Fruit fly (Drosophila melanogaster) whole organism, prepupa: Measurements from ENCODE around the gene RpL37-1.

Source experiments
- Blimp-1 ChIP-seq: fragments of 200-800 bp; sonication (Bioruptor generic); optimal IDR thresholded peaks from 3 replicates; lab custom pipeline; 2017; ENCODE audit warnings: missing biosample characterization, missing genetic modification characterization, mild to moderate bottlenecking, moderate library complexity, missing genetic modification reagents
- CG10669 ChIP-seq: fragments of 200-800 bp; sonication (Bioruptor generic); optimal IDR thresholded peaks from 3 replicates; lab custom pipeline; 2018; ENCODE audit warnings: missing biosample characterization, mild to moderate bottlenecking, missing genetic modification characterization, moderate library complexity
- CG11902 ChIP-seq: fragments of 200-800 bp; sonication (Bioruptor generic); optimal IDR thresholded peaks from 3 replicates; lab custom pipeline; 2016; ENCODE audit warnings: missing biosample characterization, missing genetic modification characterization
- CG15336 ChIP-seq: fragments of 200-800 bp; sonication (Bioruptor generic); IDR thresholded peaks from 2 replicates; pipeline ENCODE4 v1.3.6; 2022; ENCODE audit warnings: missing biosample characterization, missing genetic modification characterization
- CG1621 ChIP-seq: fragments of 200-800 bp; sonication (Bioruptor generic); optimal IDR thresholded peaks from 3 replicates; lab custom pipeline; 2018; ENCODE audit warnings: missing biosample characterization, mild to moderate bottlenecking, missing genetic modification characterization
- CG16779 ChIP-seq: fragments of 200-800 bp; sonication (Bioruptor generic); optimal IDR thresholded peaks from 3 replicates; lab custom pipeline; 2017; ENCODE audit warnings: missing biosample characterization, mild to moderate bottlenecking, missing genetic modification characterization
- CG32006 ChIP-seq: fragments of 200-800 bp; sonication (Bioruptor generic); optimal IDR thresholded peaks from 3 replicates; lab custom pipeline; 2017; ENCODE audit warnings: missing biosample characterization, mild to moderate bottlenecking, missing genetic modification characterization
- CG34406 ChIP-seq: fragments of 200-800 bp; sonication (Bioruptor generic); optimal IDR thresholded peaks from 3 replicates; lab custom pipeline; 2016; ENCODE audit warnings: missing biosample characterization, missing genetic modification characterization
- CG3919 ChIP-seq: fragments of 200-800 bp; sonication (Bioruptor generic); optimal IDR thresholded peaks from 3 replicates; lab custom pipeline; 2016; ENCODE audit warnings: missing biosample characterization, missing genetic modification characterization
- CG6276 ChIP-seq: fragments of 200-800 bp; sonication (Bioruptor generic); optimal IDR thresholded peaks from 2 replicates; lab custom pipeline; 2017; ENCODE audit warnings: missing biosample characterization, mild to moderate bottlenecking, missing genetic modification characterization
- CG6792 ChIP-seq: fragments of 200-800 bp; sonication (Bioruptor generic); optimal IDR thresholded peaks from 3 replicates; lab custom pipeline; 2016; ENCODE audit warnings: missing biosample characterization, missing genetic modification characterization
- CG6854 ChIP-seq: fragments of 200-800 bp; sonication (Bioruptor generic); optimal IDR thresholded peaks from 2 replicates; lab custom pipeline; 2017; ENCODE audit warnings: missing biosample characterization, mild to moderate bottlenecking, missing genetic modification characterization
- CG7368 ChIP-seq: fragments of 200-800 bp; sonication (Bioruptor generic); optimal IDR thresholded peaks from 3 replicates; lab custom pipeline; 2016; ENCODE audit warnings: missing biosample characterization, missing genetic modification characterization
- CG8119 ChIP-seq: fragments of 200-800 bp; sonication (Bioruptor generic); IDR thresholded peaks from 3 replicates; pipeline ENCODE4 v1.3.6; 2022; ENCODE audit warnings: missing biosample characterization, missing genetic modification characterization
- CG8319 ChIP-seq: fragments of 200-800 bp; sonication (Bioruptor generic); optimal IDR thresholded peaks from 3 replicates; lab custom pipeline; 2016; ENCODE audit warnings: missing biosample characterization, missing genetic modification characterization
- CG9139 ChIP-seq: fragments of 200-800 bp; sonication (Bioruptor generic); optimal IDR thresholded peaks from 3 replicates; lab custom pipeline; 2017; ENCODE audit warnings: missing biosample characterization, mild to moderate bottlenecking, missing genetic modification characterization
- Eip75B ChIP-seq: fragments of 200-800 bp; sonication (Bioruptor generic); optimal IDR thresholded peaks from 3 replicates; lab custom pipeline; 2016; ENCODE audit warnings: missing biosample characterization, missing genetic modification characterization
- Eip78C ChIP-seq: fragments of 200-800 bp; sonication (Bioruptor generic); peaks from one replicate; lab custom pipeline; 2016; ENCODE audit warnings: missing biosample characterization, missing genetic modification characterization
- Eip93F ChIP-seq: fragments of 200-800 bp; sonication (Bioruptor generic); optimal IDR thresholded peaks from 2 replicates; lab custom pipeline; 2016; ENCODE audit warnings: missing biosample characterization, mild to moderate bottlenecking, missing genetic modification characterization
- Ets21C ChIP-seq: fragments of 200-800 bp; sonication (Bioruptor generic); optimal IDR thresholded peaks from 3 replicates; lab custom pipeline; 2016; ENCODE audit warnings: missing biosample characterization, missing genetic modification characterization
- Gug ChIP-seq: fragments of 200-800 bp; sonication (Bioruptor generic); IDR thresholded peaks from 2 replicates; pipeline ENCODE4 v1.3.6; 2022; ENCODE audit warnings: missing biosample characterization, missing genetic modification characterization
- Hr38 ChIP-seq: sonication (Bioruptor generic); optimal IDR thresholded peaks from 2 replicates; lab custom pipeline; 2016; ENCODE audit warnings: missing biosample characterization, missing genetic modification characterization
- Hr39 ChIP-seq: fragments of 200-800 bp; sonication (Bioruptor generic); optimal IDR thresholded peaks from 2 replicates; lab custom pipeline; 2016; ENCODE audit warnings: missing biosample characterization, missing genetic modification characterization
- Lpt ChIP-seq: fragments of 200-800 bp; sonication (Bioruptor generic); optimal IDR thresholded peaks from 3 replicates; lab custom pipeline; 2016; ENCODE audit warnings: missing biosample characterization, missing genetic modification characterization
- Met ChIP-seq: fragments of 200-800 bp; sonication (Bioruptor generic); optimal IDR thresholded peaks from 3 replicates; lab custom pipeline; 2016; ENCODE audit warnings: missing biosample characterization, missing genetic modification characterization
- Sox14 ChIP-seq: fragments of 200-800 bp; sonication (Bioruptor generic); optimal IDR thresholded peaks from 3 replicates; lab custom pipeline; 2016; ENCODE audit warnings: missing biosample characterization, missing genetic modification characterization
- eg ChIP-seq: fragments of 200-800 bp; sonication (Bioruptor generic); IDR thresholded peaks from 3 replicates; pipeline ENCODE4 v1.3.6; 2022; ENCODE audit warnings: missing biosample characterization, missing genetic modification characterization
- esn ChIP-seq: fragments of 200-800 bp; sonication (Bioruptor generic); optimal IDR thresholded peaks from 2 replicates; lab custom pipeline; 2016; ENCODE audit warnings: missing biosample characterization, mild to moderate bottlenecking, missing genetic modification characterization, moderate library complexity
- fd59A ChIP-seq: fragments of 200-800 bp; sonication (Bioruptor generic); optimal IDR thresholded peaks from 2 replicates; lab custom pipeline; 2017; ENCODE audit warnings: missing biosample characterization, mild to moderate bottlenecking, missing genetic modification characterization, missing genetic modification reagents
- lz ChIP-seq: fragments of 200-800 bp; sonication (Bioruptor generic); optimal IDR thresholded peaks from 3 replicates; lab custom pipeline; 2016; ENCODE audit warnings: missing biosample characterization, missing genetic modification characterization
- net ChIP-seq: fragments of 200-800 bp; sonication (Bioruptor generic); optimal IDR thresholded peaks from 3 replicates; lab custom pipeline; 2016; ENCODE audit warnings: missing biosample characterization, missing genetic modification characterization
- ss ChIP-seq, 2 experiments: fragments of 200-800 bp; sonication (Bioruptor generic); optimal IDR thresholded peaks; 2 replicates in 1 of 2; 3 replicates in 1 of 2; lab custom pipeline; 2017 to 2018; ENCODE audit warnings: mild to moderate bottlenecking in 2 of 2, missing biosample characterization in 2 of 2, missing genetic modification characterization in 2 of 2, moderate library complexity in 1 of 2
- topi ChIP-seq: fragments of 200-800 bp; sonication (Bioruptor generic); optimal IDR thresholded peaks from 3 replicates; lab custom pipeline; 2016; ENCODE audit warnings: missing biosample characterization, missing genetic modification characterization
- vri ChIP-seq: fragments of 200-800 bp; sonication (Bioruptor generic); optimal IDR thresholded peaks from 3 replicates; lab custom pipeline; 2016; ENCODE audit warnings: missing biosample characterization, mild to moderate bottlenecking, missing genetic modification characterization

RpL37-1 gene

dm6 chrX:15150261-15150660 lies 11.1 kb upstream of the RpL37-1 start (continued):
- TF ChIP-seq vri (GFP tag; lab: Kevin White, UChicago) (no peak), CG6854 (GFP tag; lab: Kevin White, UChicago) (no peak), CG7368 (no peak), Eip93F (GFP tag; lab: Kevin White, UChicago) (no peak), topi (GFP tag; lab: Kevin White, UChicago) (peak; percentile 16), CG3919 (GFP tag; lab: Kevin White, UChicago) (no peak), lz (GFP tag; lab: Kevin White, UChicago) (no peak), CG10669 (GFP tag; lab: Kevin White, UChicago) (no peak), CG9139 (no peak), CG6792 (GFP tag; lab: Kevin White, UChicago) (no peak)

dm6 chrX:15147069-15147468 lies 7.9 kb upstream of the RpL37-1 start:
- TF ChIP-seq Blimp-1 (GFP tag; lab: Kevin White, UChicago): peak; percentile 45
- TF ChIP-seq Hr38 (GFP tag; lab: Kevin White, UChicago): no peak
- no peak for TF ChIP-seq fd59A
- TF ChIP-seq Met (GFP tag; lab: Kevin White, UChicago): no peak
- no peak for TF ChIP-seq Eip75B (GFP tag; lab: Kevin White, UChicago)
- no peak for TF ChIP-seq net (GFP tag; lab: Kevin White, UChicago)
- no peak for TF ChIP-seq lz (GFP tag; lab: Kevin White, UChicago)

dm6 chrX:15143267-15143830 lies 4.2 kb upstream of the RpL37-1 start:
- TF ChIP-seq CG11902 (GFP tag; lab: Kevin White, UChicago) (no peak), CG8319 (GFP tag; lab: Kevin White, UChicago) (peak; percentile 71), Eip78C (GFP tag; lab: Kevin White, UChicago) (peak; percentile 2)

dm6 chrX:15137241-15137640 lies 1.9 kb downstream of the RpL37-1 start:
- TF ChIP-seq ss (GFP tag; optimal IDR thresholded peaks at IDR 0.05; lab: Kevin White, UChicago) (no peak), esn (no peak), CG32006 (GFP tag; lab: Kevin White, UChicago) (no peak), eg (no peak), Sox14 (no peak), CG11902 (GFP tag; lab: Kevin White, UChicago) (no peak), CG1621 (tag; lab: Kevin White, UChicago) (no peak), Gug (GFP tag; lab: Robert Waterston, UW) (no peak), CG3919 (GFP tag; lab: Kevin White, UChicago) (no peak)

dm6 chrX:15132065-15132464 lies 7.1 kb downstream of the RpL37-1 start:
- no peak for TF ChIP-seq CG1621 (tag; lab: Kevin White, UChicago)
- no peak for TF ChIP-seq Eip93F (GFP tag; lab: Kevin White, UChicago)
- TF ChIP-seq CG8119 (GFP tag; lab: Robert Waterston, UW): 0 out of 3 replicates have a peak, but pooled peaks have one; percentile 27
- TF ChIP-seq CG16779 (tag; lab: Kevin White, UChicago): no peak
- TF ChIP-seq eg: peak; percentile 42; the same call in 2 of the 3 replicates
- no peak for TF ChIP-seq CG6276 (GFP tag; lab: Kevin White, UChicago)
- TF ChIP-seq CG34406 (GFP tag; lab: Kevin White, UChicago): no peak
- peak; percentile 14 for TF ChIP-seq Lpt
- peak; percentile 45 for TF ChIP-seq CG15336 (GFP tag; lab: Robert Waterston, UW)
- peak; percentile 59 for TF ChIP-seq CG32006 (GFP tag; lab: Kevin White, UChicago)
- TF ChIP-seq Hr39: no peak
- TF ChIP-seq Ets21C (GFP tag; lab: Kevin White, UChicago): no peak
- peak; percentile 56 for TF ChIP-seq Eip78C (GFP tag; lab: Kevin White, UChicago)
- TF ChIP-seq, all 60 proteins: peak for 6
